Worm (Caenorhabditis elegans) whole organism, L4 larva: Measurements from ENCODE around the gene T10C6.16.

Experiments
- R02D3.7 ChIP-seq: fragments of 150-350 bp; sonication (generic microtip); optimal IDR thresholded peaks from 3 replicates; lab custom pipeline; 2014; ENCODE audit warnings: missing biosample characterization, missing genetic modification characterization
- egl-27 ChIP-seq: sonication (generic microtip); optimal IDR thresholded peaks from 3 replicates; lab custom pipeline; 2017; ENCODE audit warnings: missing biosample characterization, missing genetic modification reagents, missing genetic modification characterization
- lin-15B ChIP-seq: fragments of 150-350 bp; sonication (generic microtip); optimal IDR thresholded peaks from 3 replicates; lab custom pipeline; 2014; ENCODE audit warnings: missing biosample characterization, missing genetic modification characterization
- mdl-1 ChIP-seq, 2 experiments: fragments of 150-350 bp in 1 of 2; sonication (generic microtip) in 1 of 2; optimal IDR thresholded peaks; 2 replicates each; lab custom pipeline; 2014 to 2017; ENCODE audit warnings: missing biosample characterization in 2 of 2, missing genetic modification characterization in 2 of 2
- skn-1 ChIP-seq: fragments of 150-350 bp; optimal IDR thresholded peaks from 2 replicates; lab custom pipeline; 2014; ENCODE audit warnings: missing biosample characterization, missing genetic modification characterization

DNA sequence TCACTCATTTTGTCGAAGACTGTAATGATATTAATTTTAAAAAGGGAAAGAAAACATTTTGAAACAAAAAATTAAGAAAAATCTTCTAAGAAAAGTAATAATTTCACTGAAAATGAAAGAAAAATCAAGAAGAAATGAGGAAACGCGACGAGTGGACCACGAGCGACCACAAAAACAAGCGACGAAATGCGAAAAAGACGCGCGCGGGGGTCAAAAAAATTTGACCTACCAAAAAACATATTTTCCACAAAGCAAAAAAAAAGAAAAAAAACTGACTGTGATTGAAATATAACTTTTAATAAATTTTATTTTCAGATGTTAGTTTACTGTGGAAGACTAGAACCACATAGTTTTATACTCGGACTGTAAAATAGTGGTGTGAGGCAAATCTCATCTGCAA is 26.1 kb upstream of the T10C6.16 start, which contains the start of gene F14H3.6:
- no peak for TF ChIP-seq lin-15B (tag; lab: Kevin White, UChicago)
- no peak for TF ChIP-seq skn-1 (tag; lab: Kevin White, UChicago)
- no peak for TF ChIP-seq egl-27 (tag; lab: Kevin White, UChicago)
- TF ChIP-seq mdl-1 (tag; optimal IDR thresholded peaks at IDR 0.05; lab: Kevin White, UChicago), result no peak
- no peak for TF ChIP-seq R02D3.7
